Worm (Caenorhabditis elegans): ENCODE measurements around the gene mrp-7.

- TF ChIP-seq him-1 (tag; optimal IDR thresholded peaks at IDR 0.05) (no peak), W03F9.2 (tag; optimal IDR thresholded peaks at IDR 0.05) (no peak)
Measured at ce11 chrV:19719253-19719652, 44.6 kb downstream of the mrp-7 start, which contains the start of gene Y116F11A.6.
